Worm (Caenorhabditis elegans) whole organism, L4 larva: ENCODE results near the gene twk-12.

Source experiments
- F10B5.3 ChIP-seq: sonication (generic microtip); optimal IDR thresholded peaks from 2 replicates; lab custom pipeline; 2016; ENCODE audit warnings: mild to moderate bottlenecking, missing genetic modification characterization, missing compliant biosample characterization
- T20F7.1 ChIP-seq: fragments of 200-800 bp; sonication (Bioruptor generic); optimal IDR thresholded peaks from 2 replicates; lab custom pipeline; 2018; ENCODE audit warnings: mild to moderate bottlenecking, missing genetic modification characterization, missing compliant biosample characterization
- T26A8.4 ChIP-seq: fragments of 200-800 bp; sonication (Bioruptor generic); IDR thresholded peaks from 2 replicates; pipeline ENCODE4 v1.3.6; 2022; ENCODE audit warnings: missing genetic modification characterization, missing compliant biosample characterization
- Y48G9A.11 ChIP-seq: fragments of 200-800 bp; sonication (Bioruptor generic); IDR thresholded peaks from 2 replicates; pipeline ENCODE4 v1.3.6; 2022; ENCODE audit warnings: missing genetic modification reagents, missing genetic modification characterization, missing compliant biosample characterization
- aha-1 ChIP-seq: fragments of 150-350 bp; peaks from one replicate; lab custom pipeline; 2014; ENCODE audit warnings: missing biosample characterization, missing genetic modification characterization
- ama-1 ChIP-seq: fragments of 150-350 bp; optimal IDR thresholded peaks from 2 replicates; lab custom pipeline; 2014; ENCODE audit warnings: inconsistent platforms, mixed read lengths
- ceh-44 ChIP-seq: fragments of 200-800 bp; sonication (Bioruptor generic); IDR thresholded peaks from 2 replicates; pipeline ENCODE4 v1.3.6; 2022; ENCODE audit warnings: missing genetic modification reagents, missing genetic modification characterization, missing compliant biosample characterization
- ceh-82 ChIP-seq: sonication (generic microtip); optimal IDR thresholded peaks from 2 replicates; lab custom pipeline; 2017; ENCODE audit warnings: missing biosample characterization, missing genetic modification characterization
- ces-1 ChIP-seq: fragments of 150-350 bp; sonication (generic microtip); optimal IDR thresholded peaks from 4 replicates; lab custom pipeline; 2014; ENCODE audit warnings: missing biosample characterization, missing genetic modification reagents, missing genetic modification characterization
- cey-2 ChIP-seq: sonication (generic microtip); optimal IDR thresholded peaks from 3 replicates; lab custom pipeline; 2017; ENCODE audit warnings: missing genetic modification characterization, mild to moderate bottlenecking, missing compliant biosample characterization, antibody characterized with exemption, borderline replicate concordance; ENCODE audit not compliant: insufficient read depth
- daf-16 ChIP-seq, 3 experiments: sonication (generic microtip); optimal IDR thresholded peaks; 2 replicates each; lab custom pipeline; 2016 to 2017; ENCODE audit warnings: missing genetic modification characterization in 3 of 3, missing genetic modification reagents in 3 of 3, mild to moderate bottlenecking in 2 of 3, missing compliant biosample characterization in 2 of 3, missing biosample characterization in 1 of 3, moderate library complexity in 1 of 3
- daf-19 ChIP-seq: fragments of 200-800 bp; sonication (Bioruptor generic); conservative IDR thresholded peaks from 2 replicates; pipeline ENCODE4 v1.3.6; 2022; ENCODE audit warnings: missing genetic modification characterization, missing compliant biosample characterization
- daf-8 ChIP-seq: fragments of 200-800 bp; sonication (Bioruptor generic); IDR thresholded peaks from 2 replicates; pipeline ENCODE4 v1.3.6; 2022; ENCODE audit warnings: missing genetic modification characterization, missing compliant biosample characterization
- dmd-6 ChIP-seq: fragments of 200-800 bp; sonication (Bioruptor generic); IDR thresholded peaks from 2 replicates; pipeline ENCODE4 v1.3.6; 2022; ENCODE audit warnings: missing genetic modification reagents, missing genetic modification characterization, missing compliant biosample characterization
- dmd-9 ChIP-seq: fragments of 200-800 bp; sonication (Bioruptor generic); IDR thresholded peaks from 2 replicates; pipeline ENCODE4 v1.3.6; 2022; ENCODE audit warnings: missing genetic modification reagents, missing genetic modification characterization, missing compliant biosample characterization
- egl-27 ChIP-seq: sonication (generic microtip); optimal IDR thresholded peaks from 3 replicates; lab custom pipeline; 2017; ENCODE audit warnings: missing biosample characterization, missing genetic modification reagents, missing genetic modification characterization
- fkh-10 ChIP-seq: fragments of 150-350 bp; optimal IDR thresholded peaks from 2 replicates; lab custom pipeline; 2014; ENCODE audit warnings: missing biosample characterization, missing genetic modification reagents, missing genetic modification characterization
- gei-8 ChIP-seq: fragments of 200-800 bp; sonication (Bioruptor generic); optimal IDR thresholded peaks from 2 replicates; lab custom pipeline; 2018; ENCODE audit warnings: mild to moderate bottlenecking, missing genetic modification characterization, missing compliant biosample characterization
- hif-1 ChIP-seq, 2 experiments: sonication (generic microtip); optimal IDR thresholded peaks; 2 replicates each; lab custom pipeline; 2016 to 2017; ENCODE audit warnings: missing compliant biosample characterization in 2 of 2, missing genetic modification characterization in 2 of 2, missing genetic modification reagents in 2 of 2, missing genotype in 2 of 2, mild to moderate bottlenecking in 1 of 2
- hlh-11 ChIP-seq: fragments of 200-800 bp; sonication (Bioruptor generic); optimal IDR thresholded peaks from 2 replicates; lab custom pipeline; 2018; ENCODE audit warnings: mild to moderate bottlenecking, missing genetic modification characterization, missing compliant biosample characterization
- hlh-30 ChIP-seq: sonication (generic microtip); optimal IDR thresholded peaks from 2 replicates; lab custom pipeline; 2017; ENCODE audit warnings: antibody characterized with exemption, mild to moderate bottlenecking, missing genetic modification characterization, missing compliant biosample characterization; ENCODE audit not compliant: insufficient read depth
- jun-1 ChIP-seq: fragments of 150-350 bp; optimal IDR thresholded peaks from 2 replicates; lab custom pipeline; 2014; ENCODE audit warnings: missing biosample characterization, missing genetic modification reagents, missing genetic modification characterization
- lin-15B ChIP-seq: fragments of 150-350 bp; sonication (generic microtip); optimal IDR thresholded peaks from 3 replicates; lab custom pipeline; 2014; ENCODE audit warnings: missing biosample characterization, missing genetic modification characterization
- lin-39 ChIP-seq: fragments of 150-350 bp; optimal IDR thresholded peaks from 2 replicates; lab custom pipeline; 2014; ENCODE audit warnings: missing biosample characterization, missing genetic modification reagents, missing genetic modification characterization
- lir-3 ChIP-seq: sonication (generic microtip); optimal IDR thresholded peaks from 2 replicates; lab custom pipeline; 2016; ENCODE audit warnings: mild to moderate bottlenecking, missing genetic modification characterization, missing compliant biosample characterization
- lsy-2 ChIP-seq, 2 experiments: fragments of 150-350 bp in 1 of 2; sonication (generic microtip) in 1 of 2; optimal IDR thresholded peaks; 2 replicates each; lab custom pipeline; 2014 to 2017; ENCODE audit warnings: missing biosample characterization in 2 of 2, missing genetic modification characterization in 2 of 2
- mep-1 ChIP-seq: fragments of 150-350 bp; sonication (generic microtip); optimal IDR thresholded peaks from 3 replicates; lab custom pipeline; 2014; ENCODE audit warnings: missing biosample characterization, missing genetic modification characterization
- nhr-102 ChIP-seq: sonication (generic microtip); optimal IDR thresholded peaks from 2 replicates; lab custom pipeline; 2016; ENCODE audit warnings: mild to moderate bottlenecking, missing genetic modification characterization, moderate library complexity, missing compliant biosample characterization
- nhr-11 ChIP-seq: fragments of 150-350 bp; optimal IDR thresholded peaks from 2 replicates; lab custom pipeline; 2014; ENCODE audit warnings: missing biosample characterization, missing genetic modification characterization
- nhr-237 ChIP-seq: sonication (generic microtip); optimal IDR thresholded peaks from 2 replicates; lab custom pipeline; 2017; ENCODE audit warnings: missing biosample characterization, missing genetic modification characterization
- nhr-28 ChIP-seq: fragments of 150-350 bp; optimal IDR thresholded peaks from 2 replicates; lab custom pipeline; 2014; ENCODE audit warnings: missing biosample characterization, missing genetic modification characterization
- nhr-76 ChIP-seq: fragments of 150-350 bp; optimal IDR thresholded peaks from 2 replicates; lab custom pipeline; 2014; ENCODE audit warnings: missing biosample characterization, missing genetic modification characterization
- nhr-77 ChIP-seq: fragments of 150-350 bp; optimal IDR thresholded peaks from 2 replicates; lab custom pipeline; 2014; ENCODE audit warnings: missing biosample characterization, missing genetic modification characterization
- pha-4 ChIP-seq, 2 experiments: fragments of 150-350 bp in 1 of 2; fragments of 200-800 bp in 1 of 2; sonication (Bioruptor generic) in 1 of 2; IDR thresholded peaks in 1 of 2; optimal IDR thresholded peaks in 1 of 2; 2 replicates each; pipeline versions ENCODE4 v1.3.6 to Lab custom; 2014 to 2022; ENCODE audit warnings: missing genetic modification characterization in 2 of 2, missing genetic modification reagents in 2 of 2, missing biosample characterization in 1 of 2, missing compliant biosample characterization in 1 of 2
- php-3 ChIP-seq: fragments of 200-800 bp; sonication (Bioruptor generic); IDR thresholded peaks from 2 replicates; pipeline ENCODE4 v1.3.6; 2022; ENCODE audit warnings: missing genetic modification reagents, missing genetic modification characterization, missing compliant biosample characterization
- pqm-1 ChIP-seq: sonication (generic microtip); optimal IDR thresholded peaks from 2 replicates; lab custom pipeline; 2017; ENCODE audit warnings: missing biosample characterization, missing genetic modification characterization
- sdz-12 ChIP-seq: fragments of 200-800 bp; sonication (Bioruptor generic); optimal IDR thresholded peaks from 2 replicates; lab custom pipeline; 2018; ENCODE audit warnings: mild to moderate bottlenecking, missing genetic modification characterization, missing compliant biosample characterization
- set-16 ChIP-seq: fragments of 200-800 bp; sonication (Bioruptor generic); IDR thresholded peaks from 2 replicates; pipeline ENCODE4 v1.3.6; 2022; ENCODE audit warnings: missing genetic modification reagents, missing genetic modification characterization, missing compliant biosample characterization
- skn-1 ChIP-seq: fragments of 150-350 bp; optimal IDR thresholded peaks from 2 replicates; lab custom pipeline; 2014; ENCODE audit warnings: missing biosample characterization, missing genetic modification characterization
- spr-1 ChIP-seq: sonication (generic microtip); optimal IDR thresholded peaks from 2 replicates; lab custom pipeline; 2016; ENCODE audit warnings: mild to moderate bottlenecking, missing genetic modification characterization, missing compliant biosample characterization
- tag-97 ChIP-seq: fragments of 200-800 bp; sonication (Bioruptor generic); IDR thresholded peaks from 2 replicates; pipeline ENCODE4 v1.3.6; 2022; ENCODE audit warnings: missing genetic modification characterization, missing compliant biosample characterization
- unc-62 ChIP-seq, 3 experiments: fragments of 150-350 bp in 1 of 3; sonication (generic microtip); optimal IDR thresholded peaks in 2 of 3; peaks in 1 of 3; 1 replicate in 1 of 3; 2 replicates in 2 of 3; lab custom pipeline; 2014 to 2017; ENCODE audit warnings: missing biosample characterization in 3 of 3, missing genetic modification characterization in 3 of 3, missing genetic modification reagents in 3 of 3, missing genotype in 1 of 3
- zip-11 ChIP-seq: fragments of 200-800 bp; sonication (Bioruptor generic); IDR thresholded peaks from 2 replicates; pipeline ENCODE4 v1.3.6; 2022; ENCODE audit warnings: missing genetic modification characterization, missing compliant biosample characterization

Gene twk-12

ce11 chrV:10718037-10718436 lies 50.7 kb downstream of the twk-12 start:
- TF ChIP-seq lin-15B (tag; lab: Kevin White, UChicago), result no peak
- TF ChIP-seq T20F7.1 (GFP tag; lab: Kevin White, UChicago), result no peak
- TF ChIP-seq dmd-9, result no peak
- TF ChIP-seq lir-3 (tag; lab: Kevin White, UChicago), result no peak
- TF ChIP-seq nhr-76 (tag; lab: Kevin White, UChicago), result no peak
- TF ChIP-seq hif-1 (tag; optimal IDR thresholded peaks at IDR 0.05; lab: Kevin White, UChicago), result no peak
- TF ChIP-seq ces-1 (GFP tag; lab: Kevin White, UChicago), result no peak
- TF ChIP-seq daf-16 (GFP tag; optimal IDR thresholded peaks at IDR 0.05; lab: Kevin White, UChicago), result no peak
- TF ChIP-seq daf-16 (tag; optimal IDR thresholded peaks at IDR 0.05; lab: Kevin White, UChicago), result no peak
- TF ChIP-seq, all 104 proteins: peak for 0

DNA sequence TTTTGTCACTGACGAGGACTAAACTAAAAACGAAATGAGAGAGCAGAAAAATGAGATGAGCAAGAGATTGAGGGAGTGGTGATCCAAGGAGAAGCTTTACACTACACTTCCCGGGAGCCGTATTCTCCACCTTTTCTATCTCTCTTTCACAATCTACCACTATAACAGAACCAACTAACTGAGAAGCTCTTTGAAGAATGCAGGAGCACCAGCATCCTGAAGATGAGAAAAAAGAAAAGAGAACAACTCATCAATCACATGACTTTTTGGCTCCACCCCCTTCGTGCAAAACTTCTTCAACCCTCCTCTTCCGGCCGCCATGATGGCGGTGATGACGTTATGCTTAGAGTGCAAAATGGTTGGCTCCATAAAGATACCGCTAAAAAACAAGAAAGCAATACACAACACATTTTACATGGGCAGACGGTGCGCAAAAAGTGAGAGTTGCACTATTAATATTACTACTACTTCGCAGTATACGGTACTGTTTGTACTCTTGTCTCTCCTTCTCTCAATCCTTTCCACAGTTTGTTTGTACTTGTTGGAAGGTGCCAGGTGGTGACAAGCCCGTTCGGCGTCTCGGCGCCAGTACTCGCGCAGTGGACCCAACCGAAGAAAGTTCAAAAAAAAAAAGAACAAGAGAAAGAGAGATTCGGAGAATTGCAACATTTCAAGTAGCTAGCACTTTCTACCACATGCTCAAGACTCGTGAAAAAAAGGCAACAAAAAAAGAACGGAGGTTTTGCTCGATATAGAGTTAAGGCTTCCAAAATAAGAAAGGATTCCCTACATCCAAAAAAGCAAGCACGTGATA lies 51.8 kb downstream of the twk-12 start:
- peak; percentile 2 for TF ChIP-seq nhr-28 (tag; lab: Kevin White, UChicago)
- TF ChIP-seq set-16 (GFP tag; lab: Robert Waterston, UW), result no peak
- TF ChIP-seq unc-62 (GFP tag; optimal IDR thresholded peaks at IDR 0.05 in 1 of 2; lab: Kevin White, UChicago), result peak in 1 of 2 experiments; percentile 92
- no peak for TF ChIP-seq unc-62 (tag; optimal IDR thresholded peaks at IDR 0.05; lab: Kevin White, UChicago)
- no peak for TF ChIP-seq egl-27 (tag; lab: Kevin White, UChicago)
- TF ChIP-seq F10B5.3 (tag; lab: Kevin White, UChicago), result no peak
- peak; percentile 19; the same call in 1 of the 2 replicates for TF ChIP-seq dmd-6 (GFP tag; lab: Robert Waterston, UW)
- peak; percentile 80 for TF ChIP-seq aha-1 (tag; lab: Kevin White, UChicago)
- peak; percentile 6 for TF ChIP-seq hlh-11
- TF ChIP-seq hlh-30 (tag; lab: Kevin White, UChicago), result peak; percentile 70
- peak; percentile 76 for TF ChIP-seq nhr-11
- TF ChIP-seq mep-1 (tag; lab: Kevin White, UChicago), result peak; percentile 47
- TF ChIP-seq pha-4 (GFP tag; IDR thresholded peaks at IDR 0.05; lab: Robert Waterston, UW), result 0 out of 2 replicates have a peak, but pooled peaks have one; percentile 60
- TF ChIP-seq pha-4 (tag; optimal IDR thresholded peaks at IDR 0.05; lab: Kevin White, UChicago), result no peak

DNA sequence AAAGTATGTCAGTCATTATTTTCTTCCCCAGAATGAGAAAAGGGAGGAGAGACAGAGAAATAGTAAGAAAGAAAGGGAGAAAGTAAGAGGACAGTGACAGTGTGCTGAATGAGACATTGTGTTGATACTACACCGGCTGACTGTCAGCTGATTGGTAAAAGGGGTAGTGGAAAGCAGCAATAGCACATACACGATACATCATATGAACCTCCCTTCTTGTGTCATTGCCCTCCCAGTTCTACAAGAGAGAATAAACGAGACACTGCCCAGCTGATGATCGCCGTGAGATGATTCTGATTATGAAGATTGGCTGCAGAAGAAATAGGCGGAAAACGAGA lies 52.4 kb downstream of the twk-12 start:
- TF ChIP-seq lin-39 (tag; lab: Kevin White, UChicago) (no peak), ceh-82 (no peak), unc-62 (GFP tag; optimal IDR thresholded peaks at IDR 0.05 in 1 of 2; lab: Kevin White, UChicago) (peak in 1 of 2 experiments; percentile 87), unc-62 (tag; optimal IDR thresholded peaks at IDR 0.05; lab: Kevin White, UChicago) (no peak), ceh-44 (GFP tag; lab: Robert Waterston, UW) (no peak), pha-4 (GFP tag; IDR thresholded peaks at IDR 0.05; lab: Robert Waterston, UW) (0 out of 2 replicates have a peak, but pooled peaks have one; percentile 3), pha-4 (tag; optimal IDR thresholded peaks at IDR 0.05; lab: Kevin White, UChicago) (no peak), hif-1 (tag; optimal IDR thresholded peaks at IDR 0.05; lab: Kevin White, UChicago) (peak in 1 of 2 experiments; percentile 60), ama-1 (lab: Kevin White, UChicago) (no peak), Y48G9A.11 (GFP tag; lab: Robert Waterston, UW) (no peak), hlh-30 (tag; lab: Kevin White, UChicago) (peak; percentile 98), mep-1 (tag; lab: Kevin White, UChicago) (peak; percentile 71), nhr-237 (tag; lab: Kevin White, UChicago) (no peak), gei-8 (GFP tag; lab: Kevin White, UChicago) (no peak), tag-97 (no peak), nhr-77 (tag; lab: Kevin White, UChicago) (peak; percentile 71), cey-2 (tag; lab: Kevin White, UChicago) (peak; percentile 76), fkh-10 (GFP tag; lab: Kevin White, UChicago) (no peak), jun-1 (tag; lab: Kevin White, UChicago) (peak; percentile 25), skn-1 (tag; lab: Kevin White, UChicago) (no peak), nhr-102 (tag; lab: Kevin White, UChicago) (peak; percentile 0), egl-27 (tag; lab: Kevin White, UChicago) (no peak), nhr-28 (tag; lab: Kevin White, UChicago) (peak; percentile 98), spr-1 (no peak), php-3 (GFP tag; lab: Robert Waterston, UW) (no peak), T26A8.4 (GFP tag; lab: Robert Waterston, UW) (no peak), lsy-2 (tag; optimal IDR thresholded peaks at IDR 0.05; lab: Kevin White, UChicago) (peak in 1 of 2 experiments; percentile 48), zip-11 (no peak), dmd-9 (no peak), daf-19 (GFP tag; lab: Robert Waterston, UW) (no peak), sdz-12 (GFP tag; lab: Kevin White, UChicago) (no peak), daf-8 (no peak), pqm-1 (tag; lab: Kevin White, UChicago) (peak; percentile 34)
